Worm (Caenorhabditis elegans) whole organism, L4 larva: ENCODE data around the gene nphp-1.
A peak's percentile ranks its signal among the peaks of the same experiment; 100 is the strongest.

ENCODE experiments used
- D1046.2 ChIP-seq: fragments of 200-800 bp; sonication (Bioruptor generic); IDR thresholded peaks from 2 replicates; pipeline ENCODE4 v1.3.6; 2022; ENCODE audit warnings: missing genetic modification characterization, missing compliant biosample characterization
- F44E2.7 ChIP-seq: fragments of 200-800 bp; sonication (Bioruptor generic); IDR thresholded peaks from 2 replicates; pipeline ENCODE4 v2.1.2; 2022; ENCODE audit warnings: missing genetic modification characterization, missing compliant biosample characterization
- Y48G9A.11 ChIP-seq: fragments of 200-800 bp; sonication (Bioruptor generic); IDR thresholded peaks from 2 replicates; pipeline ENCODE4 v1.3.6; 2022; ENCODE audit warnings: missing genetic modification reagents, missing genetic modification characterization, missing compliant biosample characterization
- ZK546.5 ChIP-seq, 2 experiments: sonication (generic microtip); optimal IDR thresholded peaks; 2 replicates each; lab custom pipeline; 2017; ENCODE audit warnings: missing biosample characterization in 2 of 2, missing genetic modification characterization in 2 of 2
- ama-1 ChIP-seq: fragments of 150-350 bp; optimal IDR thresholded peaks from 2 replicates; lab custom pipeline; 2014; ENCODE audit warnings: inconsistent platforms, mixed read lengths
- arid-1 ChIP-seq: fragments of 200-800 bp; sonication (Bioruptor generic); conservative IDR thresholded peaks from 2 replicates; pipeline ENCODE4 v1.3.6; 2022; ENCODE audit warnings: missing genetic modification reagents, missing genetic modification characterization, missing compliant biosample characterization
- attf-4 ChIP-seq: sonication (generic microtip); optimal IDR thresholded peaks from 3 replicates; lab custom pipeline; 2017; ENCODE audit warnings: missing biosample characterization, missing genetic modification characterization
- ceh-28 ChIP-seq: fragments of 150-350 bp; optimal IDR thresholded peaks from 2 replicates; lab custom pipeline; 2014; ENCODE audit warnings: missing biosample characterization, missing genetic modification reagents, missing genetic modification characterization
- ceh-44 ChIP-seq: fragments of 200-800 bp; sonication (Bioruptor generic); IDR thresholded peaks from 2 replicates; pipeline ENCODE4 v1.3.6; 2022; ENCODE audit warnings: missing genetic modification reagents, missing genetic modification characterization, missing compliant biosample characterization
- ceh-62 ChIP-seq: sonication (generic microtip); optimal IDR thresholded peaks from 2 replicates; lab custom pipeline; 2017; ENCODE audit warnings: missing biosample characterization, missing genetic modification characterization
- ces-1 ChIP-seq: fragments of 150-350 bp; sonication (generic microtip); optimal IDR thresholded peaks from 4 replicates; lab custom pipeline; 2014; ENCODE audit warnings: missing biosample characterization, missing genetic modification reagents, missing genetic modification characterization
- daf-19 ChIP-seq: fragments of 200-800 bp; sonication (Bioruptor generic); conservative IDR thresholded peaks from 2 replicates; pipeline ENCODE4 v1.3.6; 2022; ENCODE audit warnings: missing genetic modification characterization, missing compliant biosample characterization
- egl-27 ChIP-seq: sonication (generic microtip); optimal IDR thresholded peaks from 3 replicates; lab custom pipeline; 2017; ENCODE audit warnings: missing biosample characterization, missing genetic modification reagents, missing genetic modification characterization
- fkh-10 ChIP-seq: fragments of 150-350 bp; optimal IDR thresholded peaks from 2 replicates; lab custom pipeline; 2014; ENCODE audit warnings: missing biosample characterization, missing genetic modification reagents, missing genetic modification characterization
- hlh-11 ChIP-seq: fragments of 200-800 bp; sonication (Bioruptor generic); optimal IDR thresholded peaks from 2 replicates; lab custom pipeline; 2018; ENCODE audit warnings: mild to moderate bottlenecking, missing genetic modification characterization, missing compliant biosample characterization
- hmg-1.1 ChIP-seq: fragments of 200-800 bp; sonication (Bioruptor generic); IDR thresholded peaks from 2 replicates; pipeline ENCODE4 v1.3.6; 2022; ENCODE audit warnings: missing genetic modification reagents, missing genetic modification characterization, missing compliant biosample characterization
- lin-1 ChIP-seq: fragments of 200-800 bp; sonication (Bioruptor generic); IDR thresholded peaks from 2 replicates; pipeline ENCODE4 v1.3.6; 2022; ENCODE audit warnings: missing genetic modification reagents, missing genetic modification characterization, missing compliant biosample characterization
- lin-15B ChIP-seq: fragments of 150-350 bp; sonication (generic microtip); optimal IDR thresholded peaks from 3 replicates; lab custom pipeline; 2014; ENCODE audit warnings: missing biosample characterization, missing genetic modification characterization
- lir-3 ChIP-seq: sonication (generic microtip); optimal IDR thresholded peaks from 2 replicates; lab custom pipeline; 2016; ENCODE audit warnings: mild to moderate bottlenecking, missing genetic modification characterization, missing compliant biosample characterization
- nhr-102 ChIP-seq: sonication (generic microtip); optimal IDR thresholded peaks from 2 replicates; lab custom pipeline; 2016; ENCODE audit warnings: mild to moderate bottlenecking, missing genetic modification characterization, moderate library complexity, missing compliant biosample characterization
- nhr-237 ChIP-seq: sonication (generic microtip); optimal IDR thresholded peaks from 2 replicates; lab custom pipeline; 2017; ENCODE audit warnings: missing biosample characterization, missing genetic modification characterization
- php-3 ChIP-seq: fragments of 200-800 bp; sonication (Bioruptor generic); IDR thresholded peaks from 2 replicates; pipeline ENCODE4 v1.3.6; 2022; ENCODE audit warnings: missing genetic modification reagents, missing genetic modification characterization, missing compliant biosample characterization
- pqm-1 ChIP-seq: sonication (generic microtip); optimal IDR thresholded peaks from 2 replicates; lab custom pipeline; 2017; ENCODE audit warnings: missing biosample characterization, missing genetic modification characterization
- rbr-2 ChIP-seq: sonication (generic microtip); optimal IDR thresholded peaks from 2 replicates; lab custom pipeline; 2016; ENCODE audit warnings: missing genotype, missing genetic modification characterization, missing compliant biosample characterization
- sdz-12 ChIP-seq: fragments of 200-800 bp; sonication (Bioruptor generic); optimal IDR thresholded peaks from 2 replicates; lab custom pipeline; 2018; ENCODE audit warnings: mild to moderate bottlenecking, missing genetic modification characterization, missing compliant biosample characterization
- set-16 ChIP-seq: fragments of 200-800 bp; sonication (Bioruptor generic); IDR thresholded peaks from 2 replicates; pipeline ENCODE4 v1.3.6; 2022; ENCODE audit warnings: missing genetic modification reagents, missing genetic modification characterization, missing compliant biosample characterization
- spr-1 ChIP-seq: sonication (generic microtip); optimal IDR thresholded peaks from 2 replicates; lab custom pipeline; 2016; ENCODE audit warnings: mild to moderate bottlenecking, missing genetic modification characterization, missing compliant biosample characterization
- spr-3 ChIP-seq: fragments of 200-800 bp; sonication (Bioruptor generic); optimal IDR thresholded peaks from 2 replicates; lab custom pipeline; 2018; ENCODE audit warnings: mild to moderate bottlenecking, missing genetic modification characterization, missing compliant biosample characterization
- tag-97 ChIP-seq: fragments of 200-800 bp; sonication (Bioruptor generic); IDR thresholded peaks from 2 replicates; pipeline ENCODE4 v1.3.6; 2022; ENCODE audit warnings: missing genetic modification characterization, missing compliant biosample characterization
- unc-62 ChIP-seq, 3 experiments: fragments of 150-350 bp in 1 of 3; sonication (generic microtip); optimal IDR thresholded peaks in 2 of 3; peaks in 1 of 3; 1 replicate in 1 of 3; 2 replicates in 2 of 3; lab custom pipeline; 2014 to 2017; ENCODE audit warnings: missing biosample characterization in 3 of 3, missing genetic modification characterization in 3 of 3, missing genetic modification reagents in 3 of 3, missing genotype in 1 of 3
- zfp-2 ChIP-seq: sonication (generic microtip); optimal IDR thresholded peaks from 2 replicates; lab custom pipeline; 2016; ENCODE audit warnings: mild to moderate bottlenecking, missing genetic modification characterization, missing compliant biosample characterization
- zip-11 ChIP-seq: fragments of 200-800 bp; sonication (Bioruptor generic); IDR thresholded peaks from 2 replicates; pipeline ENCODE4 v1.3.6; 2022; ENCODE audit warnings: missing genetic modification characterization, missing compliant biosample characterization

nphp-1 gene

ce11 chrII:10646901-10647566 is 5.0 kb downstream of the nphp-1 start, which contains the start of gene M28.10:
M28.10 (plus strand) TSS chrII:10647516.
- TF ChIP-seq ceh-44 (GFP tag; lab: Robert Waterston, UW) (no peak), ceh-62 (tag; lab: Kevin White, UChicago) (no peak), hlh-11 (tag; lab: Kevin White, UChicago) (peak; percentile 10), pqm-1 (tag; lab: Kevin White, UChicago) (peak; percentile 15), unc-62 (GFP tag; optimal IDR thresholded peaks at IDR 0.05 in 1 of 2; lab: Kevin White, UChicago) (peak in 1 of 2 experiments; percentile 97), unc-62 (tag; optimal IDR thresholded peaks at IDR 0.05; lab: Kevin White, UChicago) (no peak), ama-1 (lab: Kevin White, UChicago) (no peak)

ce11 chrII:10643403-10643802 is 8.7 kb downstream of the nphp-1 start, which contains the start of gene M28.4:
M28.4 (plus strand) TSS chrII:10643703.
- TF ChIP-seq ZK546.5 (tag; optimal IDR thresholded peaks at IDR 0.05; lab: Kevin White, UChicago) (no peak), ces-1 (GFP tag; lab: Kevin White, UChicago) (no peak), lin-1 (GFP tag; lab: Robert Waterston, UW) (no peak), zip-11 (GFP tag; lab: Robert Waterston, UW) (no peak), tag-97 (GFP tag; lab: Robert Waterston, UW) (no peak), egl-27 (tag; lab: Kevin White, UChicago) (no peak), nhr-102 (tag; lab: Kevin White, UChicago) (no peak), fkh-10 (GFP tag; lab: Kevin White, UChicago) (no peak), sdz-12 (GFP tag; lab: Kevin White, UChicago) (no peak), lir-3 (no peak), spr-1 (no peak), zfp-2 (tag; lab: Kevin White, UChicago) (no peak), php-3 (GFP tag; lab: Robert Waterston, UW) (no peak), D1046.2 (GFP tag; lab: Robert Waterston, UW) (no peak), Y48G9A.11 (GFP tag; lab: Robert Waterston, UW) (no peak), ceh-28 (tag; lab: Kevin White, UChicago) (no peak), F44E2.7 (GFP tag; lab: Robert Waterston, UW) (no peak), hmg-1.1 (GFP tag; lab: Robert Waterston, UW) (no peak), nhr-237 (no peak), lin-15B (no peak)

ce11 chrII:10639110-10639509 is 12.9 kb downstream of the nphp-1 start, which contains the start of gene M28.9:
M28.9 (plus strand) TSS chrII:10639410.
- TF ChIP-seq unc-62 (GFP tag; optimal IDR thresholded peaks at IDR 0.05 in 1 of 2; lab: Kevin White, UChicago) (peak in 1 of 2 experiments; percentile 40), unc-62 (tag; optimal IDR thresholded peaks at IDR 0.05; lab: Kevin White, UChicago) (no peak), daf-19 (GFP tag; lab: Robert Waterston, UW) (no peak), lir-3 (no peak), spr-3 (GFP tag; lab: Kevin White, UChicago) (no peak), attf-4 (tag; lab: Kevin White, UChicago) (no peak), arid-1 (no peak), rbr-2 (no peak)

- peak; percentile 80; the same call in 1 of the 2 replicates for TF ChIP-seq set-16 (GFP tag; lab: Robert Waterston, UW)
- TF ChIP-seq, all 104 proteins: peak for 1; not testable (repeated sequence) for 103
These were observed 14.4 kb downstream of the nphp-1 start for ce11 chrII:10637681-10638080.

- TF ChIP-seq pqm-1 (tag; lab: Kevin White, UChicago) (peak; percentile 63), nhr-237 (no peak)
These were observed 21.1 kb downstream of the nphp-1 start for ce11 chrII:10630944-10631343.
